Worm (Caenorhabditis elegans) whole organism, L1 larva: ENCODE data around the gene nhr-291.

Source experiments
- Y116A8C.19 ChIP-seq: sonication (generic microtip); optimal IDR thresholded peaks from 2 replicates; lab custom pipeline; 2016; ENCODE audit warnings: missing compliant biosample characterization, missing genetic modification characterization, borderline replicate concordance
- ceh-82 ChIP-seq, 3 experiments: fragments of 150-350 bp in 1 of 3; sonication (generic microtip) in 2 of 3; optimal IDR thresholded peaks; 2 replicates each; lab custom pipeline; 2014 to 2017; ENCODE audit warnings: missing biosample characterization in 3 of 3, missing genetic modification characterization in 3 of 3
- jun-1 ChIP-seq: fragments of 150-350 bp; optimal IDR thresholded peaks from 2 replicates; lab custom pipeline; 2014; ENCODE audit warnings: missing biosample characterization, missing genetic modification reagents, missing genetic modification characterization
- nhr-237 ChIP-seq: fragments of 150-350 bp; optimal IDR thresholded peaks from 2 replicates; lab custom pipeline; 2014; ENCODE audit warnings: missing biosample characterization, missing genetic modification characterization
- pqm-1 ChIP-seq: sonication (generic microtip); optimal IDR thresholded peaks from 3 replicates; lab custom pipeline; 2017; ENCODE audit warnings: missing biosample characterization, missing genetic modification characterization
- tbx-2 ChIP-seq: sonication (generic microtip); optimal IDR thresholded peaks from 2 replicates; lab custom pipeline; 2016; ENCODE audit warnings: missing genetic modification characterization, missing compliant biosample characterization
- unc-30 ChIP-seq: sonication (generic microtip); optimal IDR thresholded peaks from 2 replicates; lab custom pipeline; 2017; ENCODE audit warnings: missing biosample characterization, missing genetic modification characterization
- xbp-1 ChIP-seq: sonication (generic microtip); optimal IDR thresholded peaks from 2 replicates; lab custom pipeline; 2016; ENCODE audit warnings: missing genetic modification characterization, missing compliant biosample characterization

DNA sequence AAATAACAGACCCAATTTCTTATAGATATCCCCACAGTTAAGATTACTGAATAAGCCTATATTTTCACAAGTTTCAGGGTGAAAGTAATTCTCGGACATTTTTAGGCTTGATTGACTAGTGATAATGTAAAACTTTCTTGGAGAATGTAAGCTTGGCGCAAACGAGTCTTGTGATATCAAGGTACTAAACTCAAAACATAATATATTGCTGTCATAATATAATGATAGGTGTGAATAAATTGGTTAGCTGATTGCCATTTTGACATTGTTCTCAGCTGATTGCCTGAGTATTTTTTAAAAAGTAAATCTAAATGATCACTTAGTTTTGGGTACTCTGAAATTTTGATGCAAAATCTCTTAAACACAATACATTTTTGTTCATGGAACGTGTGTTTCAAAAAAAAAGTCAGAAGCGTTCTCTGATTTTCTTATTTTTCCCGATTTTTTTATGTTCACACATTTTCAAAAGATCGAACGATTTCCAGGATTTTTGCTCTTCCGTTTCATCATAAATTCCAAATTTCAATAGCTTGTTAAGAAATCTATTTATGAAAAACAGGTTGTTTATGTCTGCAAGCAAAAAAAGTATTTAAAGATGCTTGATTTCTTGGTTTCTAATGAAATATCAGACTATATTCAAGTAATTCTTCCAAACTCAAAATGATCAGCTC lies 37.3 kb upstream of the nhr-291 start, which contains the start of the genes srw-19 and srx-51:
- TF ChIP-seq jun-1 (tag; lab: Kevin White, UChicago) (no peak), pqm-1 (tag; lab: Kevin White, UChicago) (no peak), unc-30 (tag; lab: Kevin White, UChicago) (no peak), tbx-2 (no peak), nhr-237 (tag; lab: Kevin White, UChicago) (no peak), Y116A8C.19 (tag; lab: Kevin White, UChicago) (no peak), xbp-1 (no peak), ceh-82 (tag; optimal IDR thresholded peaks at IDR 0.05; lab: Kevin White, UChicago) (no peak)
